Fruit fly (Drosophila melanogaster) S2 (cell line): ENCODE data around the gene dunk.

ENCODE experiments used
- CG8478 ChIP-seq: fragments of >200 bp; optimal IDR thresholded peaks from 2 replicates; lab custom pipeline; 2018
- CTCF ChIP-seq, 2 experiments: fragments of >200 bp; optimal IDR thresholded peaks; 2 replicates each; lab custom pipeline; 2018

DNA sequence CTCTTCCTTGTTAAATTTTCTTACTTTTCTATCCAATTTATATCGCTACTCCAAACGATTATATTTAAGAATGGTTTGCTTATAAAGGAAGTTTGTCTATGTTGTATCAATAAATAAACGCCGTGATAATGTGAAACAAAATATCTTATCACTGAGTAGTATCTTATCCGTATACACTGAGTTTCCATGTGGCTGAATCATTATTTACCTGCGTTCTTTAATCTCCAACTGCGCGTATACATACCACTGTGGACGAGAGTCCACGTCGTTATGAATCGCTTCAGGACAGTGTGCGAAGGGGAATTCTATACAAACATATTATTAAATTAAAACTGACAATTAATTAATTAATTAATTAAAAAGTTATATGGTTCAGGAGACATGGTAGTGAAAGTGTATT lies 12.1 kb upstream of the dunk start:
- TF ChIP-seq CTCF (optimal IDR thresholded peaks at IDR 0.05; lab: Kevin White, UChicago) (no peak), CG8478 (lab: Kevin White, UChicago) (no peak)
